Worm (Caenorhabditis elegans): Measurements from ENCODE around the gene C35B1.9.

DNA sequence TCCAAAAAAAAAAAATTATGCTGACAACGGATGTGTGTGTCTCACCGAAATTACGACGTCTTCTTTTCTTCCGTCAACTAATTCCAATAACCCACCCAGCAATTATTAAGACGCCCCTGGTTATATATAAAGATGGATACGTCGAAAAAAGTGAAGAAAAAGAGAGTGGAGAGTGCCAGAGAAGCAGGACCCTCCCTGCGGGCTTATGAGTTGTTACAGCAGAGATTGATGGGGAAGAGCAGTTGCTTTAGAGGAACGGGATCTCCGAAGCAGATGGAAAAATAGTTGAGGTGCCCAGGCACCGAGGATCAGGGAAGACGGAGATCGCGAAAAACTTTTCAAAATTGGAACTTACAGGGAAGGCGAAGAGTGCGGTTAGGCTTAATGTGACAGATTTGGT is 25.4 kb downstream of the C35B1.9 start:
- TF ChIP-seq nhr-11 (tag; optimal IDR thresholded peaks at IDR 0.05) (no peak), mdl-1 (tag; optimal IDR thresholded peaks at IDR 0.05) (no peak), nhr-237 (tag; optimal IDR thresholded peaks at IDR 0.05) (no peak), zag-1 (tag; optimal IDR thresholded peaks at IDR 0.05) (no peak), Y75B8A.6 (GFP tag; IDR thresholded peaks at IDR 0.05) (no peak), ama-1 (optimal IDR thresholded peaks at IDR 0.05) (no peak), F26F4.8 (GFP tag; conservative IDR thresholded peaks at IDR 0.05) (no peak)
